Worm (Caenorhabditis elegans) whole organism, L4 larva: ENCODE data around the gene mct-6.

Source experiments
- D1046.2 ChIP-seq: fragments of 200-800 bp; sonication (Bioruptor generic); IDR thresholded peaks from 2 replicates; pipeline ENCODE4 v1.3.6; 2022; ENCODE audit warnings: missing genetic modification characterization, missing compliant biosample characterization
- F37D6.2 ChIP-seq: sonication (generic microtip); optimal IDR thresholded peaks from 2 replicates; lab custom pipeline; 2016; ENCODE audit warnings: mild to moderate bottlenecking, missing genetic modification characterization, missing compliant biosample characterization
- T26A8.4 ChIP-seq: fragments of 200-800 bp; sonication (Bioruptor generic); IDR thresholded peaks from 2 replicates; pipeline ENCODE4 v1.3.6; 2022; ENCODE audit warnings: missing genetic modification characterization, missing compliant biosample characterization
- Y48G9A.11 ChIP-seq: fragments of 200-800 bp; sonication (Bioruptor generic); IDR thresholded peaks from 2 replicates; pipeline ENCODE4 v1.3.6; 2022; ENCODE audit warnings: missing genetic modification reagents, missing genetic modification characterization, missing compliant biosample characterization
- ZK337.2 ChIP-seq: fragments of 200-800 bp; sonication (Bioruptor generic); IDR thresholded peaks from 2 replicates; pipeline ENCODE4 v1.3.6; 2022; ENCODE audit warnings: missing genetic modification reagents, missing genetic modification characterization, missing compliant biosample characterization
- ZK546.5 ChIP-seq, 2 experiments: sonication (generic microtip); optimal IDR thresholded peaks; 2 replicates each; lab custom pipeline; 2017; ENCODE audit warnings: missing biosample characterization in 2 of 2, missing genetic modification characterization in 2 of 2
- aha-1 ChIP-seq: fragments of 150-350 bp; peaks from one replicate; lab custom pipeline; 2014; ENCODE audit warnings: missing biosample characterization, missing genetic modification characterization
- aly-2 ChIP-seq: sonication (generic microtip); optimal IDR thresholded peaks from 2 replicates; lab custom pipeline; 2018; ENCODE audit warnings: missing biosample characterization, missing genetic modification characterization
- ama-1 ChIP-seq: fragments of 150-350 bp; optimal IDR thresholded peaks from 2 replicates; lab custom pipeline; 2014; ENCODE audit warnings: inconsistent platforms, mixed read lengths
- ceh-20 ChIP-seq: fragments of 200-800 bp; sonication (Bioruptor generic); IDR thresholded peaks from 2 replicates; pipeline ENCODE4 v1.3.6; 2022; ENCODE audit warnings: missing genetic modification reagents, missing genetic modification characterization, missing compliant biosample characterization
- ceh-44 ChIP-seq: fragments of 200-800 bp; sonication (Bioruptor generic); IDR thresholded peaks from 2 replicates; pipeline ENCODE4 v1.3.6; 2022; ENCODE audit warnings: missing genetic modification reagents, missing genetic modification characterization, missing compliant biosample characterization
- cey-2 ChIP-seq: sonication (generic microtip); optimal IDR thresholded peaks from 3 replicates; lab custom pipeline; 2017; ENCODE audit warnings: missing genetic modification characterization, mild to moderate bottlenecking, missing compliant biosample characterization, antibody characterized with exemption, borderline replicate concordance; ENCODE audit not compliant: insufficient read depth
- daf-12 ChIP-seq: fragments of 150-350 bp; optimal IDR thresholded peaks from 2 replicates; lab custom pipeline; 2014; ENCODE audit warnings: missing biosample characterization, missing genetic modification reagents, missing genetic modification characterization
- daf-16 ChIP-seq, 3 experiments: sonication (generic microtip); optimal IDR thresholded peaks; 2 replicates each; lab custom pipeline; 2016 to 2017; ENCODE audit warnings: missing genetic modification characterization in 3 of 3, missing genetic modification reagents in 3 of 3, mild to moderate bottlenecking in 2 of 3, missing compliant biosample characterization in 2 of 3, missing biosample characterization in 1 of 3, moderate library complexity in 1 of 3
- dmd-6 ChIP-seq: fragments of 200-800 bp; sonication (Bioruptor generic); IDR thresholded peaks from 2 replicates; pipeline ENCODE4 v1.3.6; 2022; ENCODE audit warnings: missing genetic modification reagents, missing genetic modification characterization, missing compliant biosample characterization
- dmd-8 ChIP-seq: fragments of 200-800 bp; sonication (Bioruptor generic); IDR thresholded peaks from 2 replicates; pipeline ENCODE4 v1.3.6; 2022; ENCODE audit warnings: missing genetic modification characterization, missing compliant biosample characterization
- dpl-1 ChIP-seq: fragments of 150-350 bp; optimal IDR thresholded peaks from 2 replicates; lab custom pipeline; 2014; ENCODE audit warnings: missing biosample characterization, missing genetic modification reagents, missing genetic modification characterization
- duxl-1 ChIP-seq: sonication (generic microtip); optimal IDR thresholded peaks from 2 replicates; lab custom pipeline; 2016; ENCODE audit warnings: mild to moderate bottlenecking, missing genetic modification characterization, moderate library complexity, missing compliant biosample characterization; ENCODE audit not compliant: poor library complexity
- egl-43 ChIP-seq: fragments of 200-800 bp; sonication (Bioruptor generic); IDR thresholded peaks from 2 replicates; pipeline ENCODE4 v1.3.6; 2022; ENCODE audit warnings: missing genetic modification reagents, missing genetic modification characterization, missing compliant biosample characterization
- fos-1 ChIP-seq: fragments of 150-350 bp; optimal IDR thresholded peaks from 2 replicates; lab custom pipeline; 2014; ENCODE audit warnings: missing biosample characterization, missing genetic modification characterization
- hif-1 ChIP-seq, 2 experiments: sonication (generic microtip); optimal IDR thresholded peaks; 2 replicates each; lab custom pipeline; 2016 to 2017; ENCODE audit warnings: missing compliant biosample characterization in 2 of 2, missing genetic modification characterization in 2 of 2, missing genetic modification reagents in 2 of 2, missing genotype in 2 of 2, mild to moderate bottlenecking in 1 of 2
- jun-1 ChIP-seq: fragments of 150-350 bp; optimal IDR thresholded peaks from 2 replicates; lab custom pipeline; 2014; ENCODE audit warnings: missing biosample characterization, missing genetic modification reagents, missing genetic modification characterization
- lim-7 ChIP-seq: fragments of 200-800 bp; sonication (Bioruptor generic); IDR thresholded peaks from 2 replicates; pipeline ENCODE4 v1.3.6; 2022; ENCODE audit warnings: missing genetic modification characterization, missing compliant biosample characterization
- lin-13 ChIP-seq: fragments of 150-350 bp; optimal IDR thresholded peaks from 2 replicates; lab custom pipeline; 2014; ENCODE audit warnings: missing biosample characterization, missing genetic modification reagents, missing genetic modification characterization
- lin-29 ChIP-seq: fragments of 200-800 bp; sonication (Bioruptor generic); IDR thresholded peaks from 2 replicates; pipeline ENCODE4 v1.3.6; 2022; ENCODE audit warnings: missing genetic modification reagents, missing genetic modification characterization, missing compliant biosample characterization
- mdl-1 ChIP-seq, 2 experiments: fragments of 150-350 bp in 1 of 2; sonication (generic microtip) in 1 of 2; optimal IDR thresholded peaks; 2 replicates each; lab custom pipeline; 2014 to 2017; ENCODE audit warnings: missing biosample characterization in 2 of 2, missing genetic modification characterization in 2 of 2
- mep-1 ChIP-seq: fragments of 150-350 bp; sonication (generic microtip); optimal IDR thresholded peaks from 3 replicates; lab custom pipeline; 2014; ENCODE audit warnings: missing biosample characterization, missing genetic modification characterization
- mes-2 ChIP-seq: sonication (generic microtip); optimal IDR thresholded peaks from 2 replicates; lab custom pipeline; 2016; ENCODE audit warnings: missing genotype, mild to moderate bottlenecking, missing genetic modification characterization, missing compliant biosample characterization; ENCODE audit not compliant: poor library complexity, severe bottlenecking
- mxl-3 ChIP-seq: fragments of 200-800 bp; sonication (Bioruptor generic); optimal IDR thresholded peaks from 2 replicates; lab custom pipeline; 2018; ENCODE audit warnings: mild to moderate bottlenecking, missing genetic modification characterization, missing compliant biosample characterization
- nhr-102 ChIP-seq: sonication (generic microtip); optimal IDR thresholded peaks from 2 replicates; lab custom pipeline; 2016; ENCODE audit warnings: mild to moderate bottlenecking, missing genetic modification characterization, moderate library complexity, missing compliant biosample characterization
- nhr-237 ChIP-seq: sonication (generic microtip); optimal IDR thresholded peaks from 2 replicates; lab custom pipeline; 2017; ENCODE audit warnings: missing biosample characterization, missing genetic modification characterization
- nhr-25 ChIP-seq: sonication (generic microtip); optimal IDR thresholded peaks from 2 replicates; lab custom pipeline; 2017; ENCODE audit warnings: missing genetic modification characterization, mild to moderate bottlenecking, missing compliant biosample characterization, antibody characterized with exemption, moderate library complexity, borderline replicate concordance; ENCODE audit not compliant: insufficient read depth
- nhr-42 ChIP-seq: fragments of 200-800 bp; sonication (Bioruptor generic); IDR thresholded peaks from 2 replicates; pipeline ENCODE4 v1.3.6; 2022; ENCODE audit warnings: missing genetic modification characterization, missing compliant biosample characterization
- nhr-77 ChIP-seq: fragments of 150-350 bp; optimal IDR thresholded peaks from 2 replicates; lab custom pipeline; 2014; ENCODE audit warnings: missing biosample characterization, missing genetic modification characterization
- php-3 ChIP-seq: fragments of 200-800 bp; sonication (Bioruptor generic); IDR thresholded peaks from 2 replicates; pipeline ENCODE4 v1.3.6; 2022; ENCODE audit warnings: missing genetic modification reagents, missing genetic modification characterization, missing compliant biosample characterization
- pqm-1 ChIP-seq: sonication (generic microtip); optimal IDR thresholded peaks from 2 replicates; lab custom pipeline; 2017; ENCODE audit warnings: missing biosample characterization, missing genetic modification characterization
- saeg-2 ChIP-seq: fragments of 200-800 bp; sonication (Bioruptor generic); IDR thresholded peaks from 2 replicates; pipeline ENCODE4 v1.3.6; 2022; ENCODE audit warnings: missing genetic modification reagents, missing genetic modification characterization, missing compliant biosample characterization
- skn-1 ChIP-seq: fragments of 150-350 bp; optimal IDR thresholded peaks from 2 replicates; lab custom pipeline; 2014; ENCODE audit warnings: missing biosample characterization, missing genetic modification characterization
- tra-1 ChIP-seq: fragments of 200-800 bp; sonication (Bioruptor generic); IDR thresholded peaks from 2 replicates; pipeline ENCODE4 v1.3.6; 2022; ENCODE audit warnings: missing genetic modification reagents, missing genetic modification characterization, missing compliant biosample characterization
- unc-62 ChIP-seq, 3 experiments: fragments of 150-350 bp in 1 of 3; sonication (generic microtip); optimal IDR thresholded peaks in 2 of 3; peaks in 1 of 3; 1 replicate in 1 of 3; 2 replicates in 2 of 3; lab custom pipeline; 2014 to 2017; ENCODE audit warnings: missing biosample characterization in 3 of 3, missing genetic modification characterization in 3 of 3, missing genetic modification reagents in 3 of 3, missing genotype in 1 of 3
- vab-7 ChIP-seq: fragments of 200-800 bp; sonication (Bioruptor generic); IDR thresholded peaks from 2 replicates; pipeline ENCODE4 v1.3.6; 2022; ENCODE audit warnings: missing genetic modification reagents, missing genetic modification characterization, missing compliant biosample characterization
- ztf-11 ChIP-seq: fragments of 150-350 bp; optimal IDR thresholded peaks from 2 replicates; lab custom pipeline; 2014; ENCODE audit warnings: missing biosample characterization, missing genetic modification characterization

Gene mct-6

DNA sequence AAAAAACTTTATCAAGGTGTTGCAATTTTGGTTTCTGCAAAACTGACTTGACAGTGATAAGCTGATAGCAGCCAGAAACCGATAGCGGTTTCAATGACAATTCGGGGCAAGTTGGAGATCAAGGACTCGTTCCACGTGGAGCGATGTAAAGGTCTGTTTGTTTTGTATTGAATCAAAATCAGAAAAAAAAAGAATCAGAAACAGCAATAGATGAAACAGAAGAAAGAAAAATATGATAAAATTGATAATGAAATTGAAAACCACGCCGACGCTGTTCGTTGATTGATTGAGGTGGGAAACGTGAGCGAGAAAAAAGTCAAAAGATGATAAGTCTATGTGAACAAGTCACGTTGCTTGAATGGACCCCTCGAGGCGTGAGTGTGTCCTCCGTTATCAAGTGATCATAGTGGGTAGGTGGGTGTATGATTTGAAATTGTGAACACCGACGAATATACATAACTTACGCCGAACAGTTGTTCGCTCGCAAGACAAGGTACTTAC, 5.1 kb upstream of the mct-6 start (continued):
- TF ChIP-seq T26A8.4 (no peak), mxl-3 (GFP tag; lab: Kevin White, UChicago) (peak; percentile 88), ceh-44 (GFP tag; lab: Robert Waterston, UW) (no peak), dmd-8 (GFP tag; lab: Robert Waterston, UW) (no peak), D1046.2 (no peak), nhr-77 (tag; lab: Kevin White, UChicago) (peak; percentile 14), ZK337.2 (GFP tag; lab: Robert Waterston, UW) (no peak), cey-2 (tag; lab: Kevin White, UChicago) (no peak), nhr-237 (tag; lab: Kevin White, UChicago) (no peak), nhr-42 (GFP tag; lab: Robert Waterston, UW) (no peak), lin-29 (GFP tag; lab: Robert Waterston, UW) (no peak), jun-1 (tag; lab: Kevin White, UChicago) (no peak), ZK546.5 (tag; optimal IDR thresholded peaks at IDR 0.05; lab: Kevin White, UChicago) (no peak), mdl-1 (tag; optimal IDR thresholded peaks at IDR 0.05; lab: Kevin White, UChicago) (peak; percentile 21 to 78), tra-1 (GFP tag; lab: Robert Waterston, UW) (peak; percentile 78), ama-1 (lab: Kevin White, UChicago) (no peak), ztf-11 (tag; lab: Kevin White, UChicago) (no peak), mep-1 (tag; lab: Kevin White, UChicago) (peak; percentile 31)

- TF ChIP-seq lim-7 (no peak), nhr-102 (tag; lab: Kevin White, UChicago) (no peak), pqm-1 (peak; percentile 66), ceh-20 (GFP tag; lab: Robert Waterston, UW) (peak; percentile 62; the same call in 1 of the 2 replicates), dmd-6 (GFP tag; lab: Robert Waterston, UW) (peak; percentile 34; the same call in 1 of the 2 replicates), php-3 (GFP tag; lab: Robert Waterston, UW) (peak; percentile 51; the same call in 1 of the 2 replicates)
Observed at ce11 chrX:16773421-16773820, 3.1 kb upstream of the mct-6 start.

DNA sequence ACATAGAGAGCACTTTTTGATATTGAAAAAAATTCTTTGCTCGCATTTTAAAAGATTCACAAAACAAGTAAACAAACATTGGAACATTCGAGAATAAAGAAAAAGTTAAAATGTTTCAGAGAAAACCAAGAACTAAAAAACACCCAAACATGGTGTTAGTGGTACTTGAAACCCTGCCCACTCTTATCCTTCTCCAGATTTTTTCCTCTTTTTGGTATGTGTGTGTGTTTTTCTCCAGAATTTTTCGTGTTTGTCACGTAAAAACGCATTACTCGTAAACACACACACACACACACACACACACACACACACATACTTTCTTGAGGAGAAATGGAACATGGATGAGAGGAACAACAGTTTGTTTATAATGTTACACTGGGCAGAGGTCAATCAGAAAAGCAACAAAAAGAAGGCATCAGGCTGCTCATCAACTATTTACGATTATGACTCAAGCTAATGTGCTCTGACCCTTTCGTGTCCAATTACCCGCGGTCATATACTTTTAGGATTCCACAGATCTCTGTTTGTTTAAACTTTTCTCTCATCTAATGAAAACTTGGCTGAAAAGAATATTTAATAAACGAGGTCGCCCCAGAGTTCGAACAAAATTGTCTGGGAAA, 1.9 kb upstream of the mct-6 start:
- peak in 1 of 2 experiments; percentile 94 for TF ChIP-seq hif-1 (tag; optimal IDR thresholded peaks at IDR 0.05; lab: Kevin White, UChicago)
- no peak for TF ChIP-seq vab-7 (GFP tag; lab: Robert Waterston, UW)
- peak in 1 of 2 experiments; percentile 43 for TF ChIP-seq daf-16 (GFP tag; optimal IDR thresholded peaks at IDR 0.05; lab: Kevin White, UChicago)
- no peak for TF ChIP-seq daf-16 (tag; optimal IDR thresholded peaks at IDR 0.05; lab: Kevin White, UChicago)
- TF ChIP-seq aly-2 (tag; lab: Kevin White, UChicago), result no peak
- TF ChIP-seq duxl-1, result no peak
- peak in 1 of 2 experiments; percentile 0 for TF ChIP-seq unc-62 (GFP tag; optimal IDR thresholded peaks at IDR 0.05 in 1 of 2; lab: Kevin White, UChicago)
- no peak for TF ChIP-seq unc-62 (tag; optimal IDR thresholded peaks at IDR 0.05; lab: Kevin White, UChicago)
- peak; percentile 1 for TF ChIP-seq mes-2 (tag; lab: Kevin White, UChicago)
- TF ChIP-seq nhr-237 (tag; lab: Kevin White, UChicago), result no peak
- TF ChIP-seq skn-1 (tag; lab: Kevin White, UChicago), result no peak
- TF ChIP-seq aha-1 (tag; lab: Kevin White, UChicago), result peak; percentile 94
- TF ChIP-seq, all 104 proteins: peak for 5

- TF ChIP-seq dpl-1 (GFP tag; lab: Kevin White, UChicago) (no peak), fos-1 (tag; lab: Kevin White, UChicago) (no peak), saeg-2 (no peak), tra-1 (GFP tag; lab: Robert Waterston, UW) (no peak), lin-13 (GFP tag; lab: Kevin White, UChicago) (no peak), F37D6.2 (tag; lab: Kevin White, UChicago) (no peak), daf-12 (no peak), skn-1 (tag; lab: Kevin White, UChicago) (no peak), mep-1 (tag; lab: Kevin White, UChicago) (no peak), egl-43 (GFP tag; lab: Robert Waterston, UW) (no peak), Y48G9A.11 (GFP tag; lab: Robert Waterston, UW) (no peak), nhr-25 (tag; lab: Kevin White, UChicago) (no peak)
- TF ChIP-seq, all 104 proteins: peak for 0
Observed at ce11 chrX:16770919-16771318, 621 bp upstream of the mct-6 start.
